Worm (Caenorhabditis elegans) whole organism, midembryonic: Measurements from ENCODE around the gene dop-2.

Source experiments
- T22C8.4 ChIP-seq: fragments of 200-800 bp; sonication (Bioruptor generic); IDR thresholded peaks from 2 replicates; pipeline ENCODE4 v1.3.6; 2022; ENCODE audit warnings: missing genetic modification characterization, missing compliant biosample characterization
- cog-1 ChIP-seq: sonication (generic microtip); optimal IDR thresholded peaks from 2 replicates; lab custom pipeline; 2016; ENCODE audit warnings: missing genetic modification characterization, missing compliant biosample characterization
- flt-1 ChIP-seq: fragments of 200-800 bp; sonication (Bioruptor generic); IDR thresholded peaks from 2 replicates; pipeline ENCODE4 v1.3.6; 2022; ENCODE audit warnings: missing genetic modification characterization, missing compliant biosample characterization
- klf-2 ChIP-seq: fragments of 200-800 bp; sonication (Bioruptor generic); conservative IDR thresholded peaks from 2 replicates; pipeline ENCODE4 v1.3.6; 2022; ENCODE audit warnings: missing genetic modification reagents, missing genetic modification characterization, missing compliant biosample characterization
- med-1 ChIP-seq: sonication (generic microtip); optimal IDR thresholded peaks from 2 replicates; lab custom pipeline; 2017; ENCODE audit warnings: missing genetic modification characterization, mild to moderate bottlenecking, missing compliant biosample characterization, antibody characterized with exemption, missing genetic modification reagents; ENCODE audit not compliant: insufficient read depth
- ref-1 ChIP-seq: fragments of 200-800 bp; sonication (Bioruptor generic); conservative IDR thresholded peaks from 2 replicates; pipeline ENCODE4 v1.3.6; 2022; ENCODE audit warnings: missing genetic modification reagents, missing genetic modification characterization, missing compliant biosample characterization
- ztf-23 ChIP-seq: fragments of 200-800 bp; sonication (Bioruptor generic); IDR thresholded peaks from 2 replicates; pipeline ENCODE4 v1.3.6; 2022; ENCODE audit warnings: missing genetic modification reagents, missing genetic modification characterization, missing compliant biosample characterization
- ztf-29 ChIP-seq: fragments of 200-800 bp; sonication (Bioruptor generic); IDR thresholded peaks from 2 replicates; pipeline ENCODE4 v1.3.6; 2022; ENCODE audit warnings: missing genetic modification reagents, missing genetic modification characterization, missing compliant biosample characterization

ce11 chrV:9588574-9588973, 19.8 kb upstream of the dop-2 start:
- TF ChIP-seq cog-1 (tag; lab: Kevin White, UChicago): no peak
- TF ChIP-seq klf-2 (GFP tag; lab: Robert Waterston, UW): no peak
- no peak for TF ChIP-seq ztf-29 (GFP tag; lab: Robert Waterston, UW)
- no peak for TF ChIP-seq ztf-23
- no peak for TF ChIP-seq flt-1
- no peak for TF ChIP-seq med-1 (GFP tag; lab: Kevin White, UChicago)
- TF ChIP-seq T22C8.4 (GFP tag; lab: Robert Waterston, UW): no peak
- no peak for TF ChIP-seq ref-1 (GFP tag; lab: Robert Waterston, UW)
